Fruit fly (Drosophila melanogaster) whole organism, embryonic: ENCODE data around the gene Arc42.

Experiments used
- C15 ChIP-seq: fragments of 200-800 bp; sonication (Bioruptor generic); IDR thresholded peaks from 3 replicates; pipeline ENCODE4 v1.3.6; 2022; ENCODE audit warnings: missing biosample characterization, missing genetic modification characterization
- CG12071 ChIP-seq: fragments of 200-800 bp; sonication (Bioruptor generic); optimal IDR thresholded peaks from 3 replicates; lab custom pipeline; 2018; ENCODE audit warnings: missing biosample characterization, mild to moderate bottlenecking, missing genetic modification characterization
- CG13287 ChIP-seq: fragments of 200-800 bp; sonication (Bioruptor generic); IDR thresholded peaks from 2 replicates; pipeline ENCODE4 v1.3.6; 2022; ENCODE audit warnings: missing biosample characterization, missing genetic modification characterization; ENCODE audit not compliant: partially characterized antibody
- CG14965 ChIP-seq: fragments of 200-800 bp; sonication (Bioruptor generic); optimal IDR thresholded peaks from 2 replicates; lab custom pipeline; 2016; ENCODE audit warnings: missing biosample characterization, missing genetic modification characterization, borderline replicate concordance
- CG15269 ChIP-seq: fragments of 200-800 bp; sonication (Bioruptor generic); optimal IDR thresholded peaks from 2 replicates; lab custom pipeline; 2018; ENCODE audit warnings: missing biosample characterization, mild to moderate bottlenecking, missing genetic modification characterization, moderate library complexity
- CG16813 ChIP-seq: fragments of 200-800 bp; sonication (Bioruptor generic); IDR thresholded peaks from 3 replicates; pipeline ENCODE4 v1.3.6; 2022; ENCODE audit warnings: missing biosample characterization, missing genetic modification characterization; ENCODE audit not compliant: partially characterized antibody
- CG17802 ChIP-seq: fragments of 200-800 bp; sonication (Bioruptor generic); optimal IDR thresholded peaks from 2 replicates; lab custom pipeline; 2018; ENCODE audit warnings: missing biosample characterization, mild to moderate bottlenecking, missing genetic modification characterization, moderate library complexity
- CG18476 ChIP-seq: fragments of 200-800 bp; sonication (Bioruptor generic); optimal IDR thresholded peaks from 2 replicates; lab custom pipeline; 2016; ENCODE audit warnings: missing biosample characterization, mild to moderate bottlenecking, missing genetic modification characterization
- CG3065 ChIP-seq: fragments of 200-800 bp; sonication (Bioruptor generic); optimal IDR thresholded peaks from 2 replicates; lab custom pipeline; 2016; ENCODE audit warnings: missing biosample characterization, missing genetic modification characterization
- CG3407 ChIP-seq: fragments of 200-800 bp; sonication (Bioruptor generic); optimal IDR thresholded peaks from 2 replicates; lab custom pipeline; 2018; ENCODE audit warnings: missing biosample characterization, mild to moderate bottlenecking, missing genetic modification characterization
- CG3838 ChIP-seq: fragments of 200-800 bp; sonication (Bioruptor generic); optimal IDR thresholded peaks from 3 replicates; lab custom pipeline; 2016; ENCODE audit warnings: missing biosample characterization, missing genetic modification characterization
- CG4328 ChIP-seq: fragments of 200-800 bp; sonication (Bioruptor generic); optimal IDR thresholded peaks from 3 replicates; lab custom pipeline; 2017; ENCODE audit warnings: missing biosample characterization, missing genetic modification reagents, missing genetic modification characterization
- CG7556 ChIP-seq: fragments of 200-800 bp; sonication (Bioruptor generic); optimal IDR thresholded peaks from 2 replicates; lab custom pipeline; 2017; ENCODE audit warnings: missing biosample characterization, mild to moderate bottlenecking, missing genetic modification characterization
- CG7745 ChIP-seq: fragments of 200-800 bp; sonication (Bioruptor generic); optimal IDR thresholded peaks from 2 replicates; lab custom pipeline; 2018; ENCODE audit warnings: missing biosample characterization, mild to moderate bottlenecking, missing genetic modification characterization, moderate library complexity
- CG8281 ChIP-seq: fragments of 200-800 bp; sonication (Bioruptor generic); optimal IDR thresholded peaks from 2 replicates; lab custom pipeline; 2018; ENCODE audit warnings: missing biosample characterization, mild to moderate bottlenecking, missing genetic modification characterization, moderate library complexity
- CG8359 ChIP-seq: fragments of 200-800 bp; sonication (Bioruptor generic); optimal IDR thresholded peaks from 2 replicates; lab custom pipeline; 2017; ENCODE audit warnings: missing biosample characterization, mild to moderate bottlenecking, missing genetic modification characterization, borderline replicate concordance
- Doc3 ChIP-seq: fragments of 200-800 bp; sonication (Bioruptor generic); IDR thresholded peaks from 3 replicates; pipeline ENCODE4 v1.3.6; 2022; ENCODE audit warnings: missing biosample characterization, missing genetic modification characterization; ENCODE audit not compliant: partially characterized antibody
- H2.0 ChIP-seq: fragments of 200-800 bp; sonication (Bioruptor generic); IDR thresholded peaks from 2 replicates; pipeline ENCODE4 v1.3.6; 2022; ENCODE audit warnings: missing biosample characterization, missing genetic modification characterization
- Hey ChIP-seq: fragments of 200-800 bp; sonication (Bioruptor generic); optimal IDR thresholded peaks from 3 replicates; lab custom pipeline; 2018; ENCODE audit warnings: missing biosample characterization, mild to moderate bottlenecking, missing genetic modification characterization
- HmgD ChIP-seq: fragments of 200-800 bp; sonication (Bioruptor generic); optimal IDR thresholded peaks from 3 replicates; lab custom pipeline; 2016; ENCODE audit warnings: missing biosample characterization, missing genetic modification characterization
- Hr3 ChIP-seq: fragments of 200-800 bp; sonication (Bioruptor generic); optimal IDR thresholded peaks from 3 replicates; lab custom pipeline; 2016; ENCODE audit warnings: missing biosample characterization, missing genetic modification characterization
- Hr39 ChIP-seq: fragments of >200 bp; optimal IDR thresholded peaks from 2 replicates; lab custom pipeline; 2017
- MBD-R2 ChIP-seq: fragments of 200-800 bp; sonication (Bioruptor generic); IDR thresholded peaks from 2 replicates; pipeline ENCODE4 v1.3.6; 2022; ENCODE audit warnings: missing biosample characterization, missing genetic modification characterization
- MESR4 ChIP-seq: fragments of 200-800 bp; sonication (Bioruptor generic); optimal IDR thresholded peaks from 2 replicates; lab custom pipeline; 2018; ENCODE audit warnings: missing biosample characterization, mild to moderate bottlenecking, missing genetic modification characterization, moderate library complexity
- NK7.1 ChIP-seq: fragments of 200-800 bp; sonication (Bioruptor generic); optimal IDR thresholded peaks from 3 replicates; lab custom pipeline; 2016; ENCODE audit warnings: missing biosample characterization, missing genetic modification characterization
- Rx ChIP-seq: fragments of 200-800 bp; sonication (Bioruptor generic); IDR thresholded peaks from 2 replicates; pipeline ENCODE4 v1.3.6; 2022; ENCODE audit warnings: missing biosample characterization, missing genetic modification characterization
- Six4 ChIP-seq: fragments of 200-800 bp; sonication (Bioruptor generic); optimal IDR thresholded peaks from 2 replicates; lab custom pipeline; 2016; ENCODE audit warnings: missing biosample characterization, missing genetic modification characterization
- Sox102F ChIP-seq: fragments of 200-800 bp; sonication (Bioruptor generic); optimal IDR thresholded peaks from 2 replicates; lab custom pipeline; 2018; ENCODE audit warnings: missing biosample characterization, mild to moderate bottlenecking, missing genetic modification characterization, moderate library complexity
- Usf ChIP-seq: fragments of 200-800 bp; sonication (Bioruptor generic); optimal IDR thresholded peaks from 2 replicates; lab custom pipeline; 2017; ENCODE audit warnings: missing genotype, missing biosample characterization, missing genetic modification characterization
- abd-A ChIP-seq: fragments of 200-800 bp; sonication (Bioruptor generic); optimal IDR thresholded peaks from 3 replicates; lab custom pipeline; 2019; ENCODE audit warnings: missing biosample characterization, mild to moderate bottlenecking, missing genetic modification characterization, moderate library complexity
- amos ChIP-seq: fragments of 200-800 bp; sonication (Bioruptor generic); IDR thresholded peaks from 2 replicates; pipeline ENCODE4 v1.3.6; 2022; ENCODE audit warnings: missing biosample characterization, missing genetic modification characterization; ENCODE audit not compliant: partially characterized antibody
- bbx ChIP-seq: fragments of 200-800 bp; sonication (Bioruptor generic); IDR thresholded peaks from 2 replicates; pipeline ENCODE4 v1.3.6; 2022; ENCODE audit warnings: missing biosample characterization, missing genetic modification characterization; ENCODE audit not compliant: partially characterized antibody
- cas ChIP-seq: fragments of 200-800 bp; sonication (Bioruptor generic); IDR thresholded peaks from 2 replicates; pipeline ENCODE4 v1.3.6; 2022; ENCODE audit warnings: missing biosample characterization, missing genetic modification characterization
- caup ChIP-seq: fragments of 200-800 bp; sonication (Bioruptor generic); optimal IDR thresholded peaks from 3 replicates; lab custom pipeline; 2017; ENCODE audit warnings: missing biosample characterization, mild to moderate bottlenecking, missing genetic modification characterization, moderate library complexity; ENCODE audit not compliant: severe bottlenecking
- crol ChIP-seq: fragments of 200-800 bp; sonication (Bioruptor generic); IDR thresholded peaks from 2 replicates; pipeline ENCODE4 v1.3.6; 2022; ENCODE audit warnings: missing biosample characterization, missing genetic modification characterization
- fu2 ChIP-seq: fragments of 200-800 bp; sonication (Bioruptor generic); optimal IDR thresholded peaks from 2 replicates; lab custom pipeline; 2016; ENCODE audit warnings: missing biosample characterization, missing genetic modification characterization
- gcm2 ChIP-seq: fragments of 200-800 bp; sonication (Bioruptor generic); optimal IDR thresholded peaks from 2 replicates; lab custom pipeline; 2016; ENCODE audit warnings: missing biosample characterization, missing genetic modification characterization
- hkb ChIP-seq, 2 experiments: fragments of 200-800 bp in 1 of 2; fragments of >200 bp in 1 of 2; sonication (Bioruptor generic) in 1 of 2; IDR thresholded peaks in 1 of 2; optimal IDR thresholded peaks in 1 of 2; 2 replicates each; pipeline versions ENCODE4 v1.3.6 to Lab custom; 2017 to 2022; ENCODE audit warnings: missing biosample characterization in 1 of 2, missing genetic modification characterization in 1 of 2
- jing ChIP-seq: fragments of 200-800 bp; sonication (Bioruptor generic); optimal IDR thresholded peaks from 2 replicates; lab custom pipeline; 2018; ENCODE audit warnings: missing biosample characterization, mild to moderate bottlenecking, missing genetic modification characterization
- lilli ChIP-seq: fragments of 200-800 bp; sonication (Bioruptor generic); optimal IDR thresholded peaks from 3 replicates; lab custom pipeline; 2016; ENCODE audit warnings: missing biosample characterization, missing genetic modification characterization
- luna ChIP-seq: fragments of 200-800 bp; sonication (Bioruptor generic); optimal IDR thresholded peaks from 2 replicates; lab custom pipeline; 2016; ENCODE audit warnings: missing biosample characterization, missing genetic modification characterization
- nom ChIP-seq: fragments of 200-800 bp; sonication (Bioruptor generic); optimal IDR thresholded peaks from 2 replicates; lab custom pipeline; 2017; ENCODE audit warnings: missing biosample characterization, missing genetic modification characterization, mild to moderate bottlenecking, moderate library complexity, missing genetic modification reagents
- otp ChIP-seq: fragments of 200-800 bp; sonication (Bioruptor generic); IDR thresholded peaks from 3 replicates; pipeline ENCODE4, ENCODE4 v1.3.6; 2022; ENCODE audit warnings: missing biosample characterization, missing genetic modification characterization
- pnt ChIP-seq: fragments of 200-800 bp; sonication (Bioruptor generic); optimal IDR thresholded peaks from 3 replicates; lab custom pipeline; 2016; ENCODE audit warnings: missing biosample characterization, missing genetic modification characterization
- pzg ChIP-seq: fragments of 200-800 bp; sonication (Bioruptor generic); optimal IDR thresholded peaks from 3 replicates; lab custom pipeline; 2018; ENCODE audit warnings: missing biosample characterization, mild to moderate bottlenecking, missing genetic modification characterization, moderate library complexity
- shn ChIP-seq: fragments of 200-800 bp; sonication (Bioruptor generic); optimal IDR thresholded peaks from 3 replicates; lab custom pipeline; 2016; ENCODE audit warnings: missing biosample characterization, missing genetic modification characterization
- sug ChIP-seq: fragments of 200-800 bp; optimal IDR thresholded peaks from 2 replicates; lab custom pipeline; 2019; ENCODE audit warnings: missing biosample characterization, mild to moderate bottlenecking, missing genetic modification characterization, moderate library complexity
- wek ChIP-seq: fragments of 200-800 bp; sonication (Bioruptor generic); optimal IDR thresholded peaks from 3 replicates; lab custom pipeline; 2018; ENCODE audit warnings: missing biosample characterization, mild to moderate bottlenecking, missing genetic modification characterization, moderate library complexity

The Arc42 gene

DNA sequence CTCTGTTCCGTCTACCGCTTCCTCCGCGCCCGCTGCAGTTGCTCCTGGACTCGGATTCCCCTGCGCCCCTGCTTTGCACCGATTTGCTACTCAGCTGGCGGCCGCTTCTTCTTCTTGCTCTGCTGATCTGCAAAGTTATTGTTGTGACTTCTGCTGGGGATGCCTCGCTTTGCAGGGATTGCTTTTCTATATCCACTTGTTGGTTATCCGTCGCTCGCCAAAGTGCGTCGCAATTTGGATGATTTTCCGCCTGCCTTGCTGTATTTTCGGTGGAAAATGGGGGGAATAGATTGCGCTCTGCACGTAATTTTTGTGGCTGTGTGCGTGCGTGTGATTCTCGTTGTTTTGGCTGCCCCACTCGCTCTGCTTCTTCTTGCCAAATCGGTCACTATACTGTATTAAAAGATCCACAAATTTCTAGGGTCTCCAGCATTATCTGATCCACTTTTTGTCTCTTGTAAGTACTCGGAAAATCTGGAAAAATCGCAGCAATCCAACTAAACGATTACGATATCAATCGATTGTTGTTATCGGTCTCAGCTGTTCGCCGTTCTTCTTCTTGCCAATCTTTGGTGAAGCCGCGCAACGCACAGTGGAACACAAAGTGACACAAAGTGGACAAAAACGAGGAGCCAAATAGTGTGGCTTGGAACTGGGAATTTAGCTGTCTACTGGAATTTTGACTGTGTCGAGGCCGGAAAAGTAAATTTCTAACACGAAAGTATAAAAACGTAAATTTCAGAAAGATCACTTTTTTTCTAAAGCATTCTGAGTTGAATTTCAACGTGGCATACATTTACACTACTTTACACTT, 25.6 kb downstream of the Arc42 start, which contains the start of gene ClpX (continued):
- TF ChIP-seq CG3407 (no peak), CG15269 (tag; lab: Kevin White, UChicago) (no peak), C15 (GFP tag; lab: Robert Waterston, UW) (no peak), gcm2 (GFP tag; lab: Kevin White, UChicago) (no peak), NK7.1 (no peak), CG7745 (tag; lab: Kevin White, UChicago) (no peak), CG4328 (GFP tag; lab: Kevin White, UChicago) (no peak), crol (peak; percentile 70), Rx (GFP tag; lab: Robert Waterston, UW) (no peak), CG12071 (GFP tag; lab: Kevin White, UChicago) (no peak), HmgD (GFP tag; lab: Kevin White, UChicago) (no peak), Six4 (GFP tag; lab: Kevin White, UChicago) (no peak), shn (GFP tag; lab: Kevin White, UChicago) (no peak), hkb (optimal IDR thresholded peaks at IDR 0.05; lab: Kevin White, UChicago) (no peak), hkb (GFP tag; IDR thresholded peaks at IDR 0.05; lab: Robert Waterston, UW) (0 out of 2 replicates have a peak, but pooled peaks have one; percentile 10), CG17802 (tag; lab: Kevin White, UChicago) (no peak), abd-A (tag; lab: Kevin White, UChicago) (no peak), wek (no peak), otp (GFP tag; lab: Robert Waterston, UW) (no peak), H2.0 (GFP tag; lab: Robert Waterston, UW) (no peak), Doc3 (GFP tag; lab: Robert Waterston, UW) (peak; percentile 61; the same call in 2 of the 3 replicates), CG8281 (no peak), Hr3 (GFP tag; lab: Kevin White, UChicago) (no peak), CG8359 (GFP tag; lab: Kevin White, UChicago) (no peak), luna (GFP tag; lab: Kevin White, UChicago) (no peak), CG3838 (GFP tag; lab: Kevin White, UChicago) (no peak), CG13287 (peak; percentile 80), CG3065 (GFP tag; lab: Kevin White, UChicago) (no peak), pnt (no peak), CG14965 (GFP tag; lab: Kevin White, UChicago) (no peak), sug (tag; lab: Kevin White, UChicago) (peak; percentile 42), MESR4 (GFP tag; lab: Kevin White, UChicago) (peak; percentile 87), Sox102F (GFP tag; lab: Kevin White, UChicago) (no peak), Hr39 (lab: Kevin White, UChicago) (no peak), lilli (peak; percentile 5), caup (GFP tag; lab: Kevin White, UChicago) (no peak), bbx (GFP tag; lab: Robert Waterston, UW) (peak; percentile 77), CG18476 (no peak), CG16813 (GFP tag; lab: Robert Waterston, UW) (peak; percentile 64; the same call in 2 of the 3 replicates), fu2 (GFP tag; lab: Kevin White, UChicago) (no peak), jing (no peak), nom (GFP tag; lab: Kevin White, UChicago) (no peak), pzg (GFP tag; lab: Kevin White, UChicago) (peak; percentile 75), cas (GFP tag; lab: Robert Waterston, UW) (no peak), amos (GFP tag; lab: Robert Waterston, UW) (peak; percentile 65; the same call in 1 of the 2 replicates), CG7556 (GFP tag; lab: Kevin White, UChicago) (no peak), Usf (GFP tag; lab: Kevin White, UChicago) (no peak), Hey (tag; lab: Kevin White, UChicago) (no peak), MBD-R2 (peak; percentile 73)
